Worm (Caenorhabditis elegans) whole organism, late embryonic: ENCODE data around the gene atf-7.

Experiments
- ama-1 ChIP-seq: fragments of 150-350 bp; optimal IDR thresholded peaks from 2 replicates; lab custom pipeline; 2014
- ceh-22 ChIP-seq: sonication (generic microtip); optimal IDR thresholded peaks from 2 replicates; lab custom pipeline; 2017; ENCODE audit warnings: missing biosample characterization, missing genetic modification characterization
- ceh-31 ChIP-seq: sonication (generic microtip); optimal IDR thresholded peaks from 2 replicates; lab custom pipeline; 2016; ENCODE audit warnings: missing genetic modification characterization, missing compliant biosample characterization
- madf-2 ChIP-seq: sonication (generic microtip); optimal IDR thresholded peaks from 2 replicates; lab custom pipeline; 2017; ENCODE audit warnings: missing genetic modification characterization, missing compliant biosample characterization
- nfya-1 ChIP-seq: sonication (generic microtip); optimal IDR thresholded peaks from 2 replicates; lab custom pipeline; 2017; ENCODE audit warnings: missing genetic modification characterization, mild to moderate bottlenecking, missing compliant biosample characterization, antibody characterized with exemption, moderate library complexity
- pag-3 ChIP-seq: sonication (generic microtip); optimal IDR thresholded peaks from 2 replicates; lab custom pipeline; 2016; ENCODE audit warnings: missing compliant biosample characterization, missing genetic modification characterization, borderline replicate concordance
- pqm-1 ChIP-seq: sonication (generic microtip); optimal IDR thresholded peaks from 2 replicates; lab custom pipeline; 2016; ENCODE audit warnings: missing genetic modification characterization, missing compliant biosample characterization
- sdc-2 ChIP-seq: sonication (generic microtip); optimal IDR thresholded peaks from 2 replicates; lab custom pipeline; 2016; ENCODE audit warnings: missing genotype, missing genetic modification characterization, missing compliant biosample characterization
- unc-55 ChIP-seq: sonication (generic microtip); optimal IDR thresholded peaks from 2 replicates; lab custom pipeline; 2017; ENCODE audit warnings: missing biosample characterization, missing genetic modification reagents, missing genetic modification characterization
- zip-5 ChIP-seq: sonication (generic microtip); optimal IDR thresholded peaks from 2 replicates; lab custom pipeline; 2016; ENCODE audit warnings: missing genetic modification characterization, missing compliant biosample characterization

- TF ChIP-seq madf-2 (no peak), nfya-1 (tag; lab: Kevin White, UChicago) (no peak), ama-1 (lab: Kevin White, UChicago) (no peak), pqm-1 (no peak), sdc-2 (tag; lab: Kevin White, UChicago) (no peak), pag-3 (tag; lab: Kevin White, UChicago) (no peak), zip-5 (tag; lab: Kevin White, UChicago) (no peak), ceh-22 (tag; lab: Kevin White, UChicago) (no peak), ceh-31 (no peak), unc-55 (GFP tag; lab: Kevin White, UChicago) (no peak)
These were observed 54.4 kb downstream of the atf-7 start for ce11 chrIII:4444492-4444891.
